Fruit fly (Drosophila melanogaster): ENCODE results near the gene kto.

The kto gene

dm6 chr3L:19790929-19791687 is 45.3 kb upstream of the kto start (continued):
- TF ChIP-seq CG31224 (GFP tag; IDR thresholded peaks at IDR 0.05): peak; percentile 59; the same call in 1 of the 2 replicates
- TF ChIP-seq CG2116 (GFP tag; optimal IDR thresholded peaks at IDR 0.05): peak; percentile 14
- TF ChIP-seq CG9876 (GFP tag; optimal IDR thresholded peaks at IDR 0.05): peak; percentile 17
- peak; percentile 54 for TF ChIP-seq Atf3 (GFP tag; optimal IDR thresholded peaks at IDR 0.05)
- TF ChIP-seq CG4617 (GFP tag; optimal IDR thresholded peaks at IDR 0.05; ENCODE audit: borderline replicate concordance): peak; percentile 15
- peak; percentile 13 for TF ChIP-seq cato (GFP tag; optimal IDR thresholded peaks at IDR 0.05; ENCODE audit: borderline replicate concordance)
- peak; percentile 81 for TF ChIP-seq CG13775 (GFP tag; optimal IDR thresholded peaks at IDR 0.05)
- TF ChIP-seq Ets65A (GFP tag): peak; percentile 96
- no peak for TF ChIP-seq aop (GFP tag; IDR thresholded peaks at IDR 0.05)
- no peak for TF ChIP-seq CG43689 (GFP tag; IDR thresholded peaks at IDR 0.05)
- TF ChIP-seq usp (GFP tag; optimal IDR thresholded peaks at IDR 0.05): no peak
- TF ChIP-seq CG2120 (GFP tag; optimal IDR thresholded peaks at IDR 0.05): peak; percentile 87
- no peak for TF ChIP-seq Awh (GFP tag; IDR thresholded peaks at IDR 0.05)
- no peak for TF ChIP-seq CG12299 (tag; optimal IDR thresholded peaks at IDR 0.05)
- TF ChIP-seq hth (optimal IDR thresholded peaks at IDR 0.05): no peak
- no peak for TF ChIP-seq br (optimal IDR thresholded peaks at IDR 0.05)
- TF ChIP-seq gsb-n (tag; optimal IDR thresholded peaks at IDR 0.05): no peak
- no peak for TF ChIP-seq corto (GFP tag; optimal IDR thresholded peaks at IDR 0.05)
- peak; percentile 61 for TF ChIP-seq CG10267 (tag; optimal IDR thresholded peaks at IDR 0.05)
- TF ChIP-seq btn (GFP tag; optimal IDR thresholded peaks at IDR 0.05): no peak
- TF ChIP-seq Spps (tag; optimal IDR thresholded peaks at IDR 0.05): peak; percentile 45
- peak; percentile 21 for TF ChIP-seq CG4328 (GFP tag; optimal IDR thresholded peaks at IDR 0.05)
- TF ChIP-seq Chrac-16 (GFP tag; optimal IDR thresholded peaks at IDR 0.05): peak; percentile 72
- no peak for TF ChIP-seq oc (tag; optimal IDR thresholded peaks at IDR 0.05)
- TF ChIP-seq CG10321 (GFP tag; IDR thresholded peaks at IDR 0.05): no peak
- TF ChIP-seq CG10431 (GFP tag; optimal IDR thresholded peaks at IDR 0.05): no peak
- no peak for TF ChIP-seq tap (tag; optimal IDR thresholded peaks at IDR 0.05)
- TF ChIP-seq CG1024 (GFP tag; IDR thresholded peaks at IDR 0.05): no peak
- TF ChIP-seq CG10462 (GFP tag; optimal IDR thresholded peaks at IDR 0.05): peak; percentile 46
- peak; percentile 6 for TF ChIP-seq Ets97D (GFP tag; optimal IDR thresholded peaks at IDR 0.05)
- TF ChIP-seq CG14965 (GFP tag; optimal IDR thresholded peaks at IDR 0.05; ENCODE audit: borderline replicate concordance): no peak
- TF ChIP-seq Mes4 (GFP tag; optimal IDR thresholded peaks at IDR 0.05): peak; percentile 4
- TF ChIP-seq sna (GFP tag; IDR thresholded peaks at IDR 0.05; ENCODE audit: partially characterized antibody): no peak
- TF ChIP-seq CG7745 (tag; optimal IDR thresholded peaks at IDR 0.05): no peak
- no peak for TF ChIP-seq CkIIα-i1 (GFP tag; IDR thresholded peaks at IDR 0.05)
- no peak for TF ChIP-seq crol (GFP tag; IDR thresholded peaks at IDR 0.05)
- TF ChIP-seq kay (GFP tag; optimal IDR thresholded peaks at IDR 0.05): peak; percentile 44
- peak; percentile 6 for TF ChIP-seq NC2α (GFP tag; optimal IDR thresholded peaks at IDR 0.05)
- peak; percentile 72 for TF ChIP-seq CG12659 (GFP tag; optimal IDR thresholded peaks at IDR 0.05)
- no peak for TF ChIP-seq CG12219 (GFP tag; optimal IDR thresholded peaks at IDR 0.05)
- peak; percentile 55 for TF ChIP-seq fd64A (GFP tag; optimal IDR thresholded peaks at IDR 0.05)
- no peak; the same call in 1 of the 2 replicates for TF ChIP-seq Bgb (GFP tag; IDR thresholded peaks at IDR 0.05; ENCODE audit: partially characterized antibody)
- no peak for TF ChIP-seq sc (optimal IDR thresholded peaks at IDR 0.05)
- TF ChIP-seq sc (GFP tag; optimal IDR thresholded peaks at IDR 0.05): no peak
- TF ChIP-seq CG5180 (GFP tag; optimal IDR thresholded peaks at IDR 0.05): no peak
- TF ChIP-seq CG7271 (tag; optimal IDR thresholded peaks at IDR 0.05): no peak
- peak; percentile 24 for TF ChIP-seq sug (tag; optimal IDR thresholded peaks at IDR 0.05)
- peak; percentile 77 for TF ChIP-seq CG2678 (tag; optimal IDR thresholded peaks at IDR 0.05)
- peak; percentile 77 for TF ChIP-seq org-1 (GFP tag; optimal IDR thresholded peaks at IDR 0.05)
- TF ChIP-seq tna (GFP tag; IDR thresholded peaks at IDR 0.05; ENCODE audit: partially characterized antibody): peak; percentile 21; the same call in 1 of the 2 replicates

All from whole organism, embryonic.